Fruit fly (Drosophila melanogaster) whole organism, prepupa: ENCODE measurements around the gene Rhau.

Experiments
- Blimp-1 ChIP-seq: fragments of 200-800 bp; sonication (Bioruptor generic); optimal IDR thresholded peaks from 3 replicates; lab custom pipeline; 2017; ENCODE audit warnings: missing biosample characterization, missing genetic modification characterization, mild to moderate bottlenecking, moderate library complexity, missing genetic modification reagents
- CG10631 ChIP-seq: fragments of 200-800 bp; sonication (Bioruptor generic); optimal IDR thresholded peaks from 2 replicates; lab custom pipeline; 2016; ENCODE audit warnings: missing biosample characterization, missing genetic modification characterization
- CG10669 ChIP-seq: fragments of 200-800 bp; sonication (Bioruptor generic); optimal IDR thresholded peaks from 3 replicates; lab custom pipeline; 2018; ENCODE audit warnings: missing biosample characterization, mild to moderate bottlenecking, missing genetic modification characterization, moderate library complexity
- CG11294 ChIP-seq: fragments of 200-800 bp; sonication (Bioruptor generic); IDR thresholded peaks from 2 replicates; pipeline ENCODE4 v1.3.6; 2022; ENCODE audit warnings: missing biosample characterization, missing genetic modification characterization
- CG11762 ChIP-seq: fragments of 200-800 bp; sonication (Bioruptor generic); optimal IDR thresholded peaks from 3 replicates; lab custom pipeline; 2016; ENCODE audit warnings: missing biosample characterization, missing genetic modification characterization; ENCODE audit not compliant: insufficient read depth
- CG11902 ChIP-seq: fragments of 200-800 bp; sonication (Bioruptor generic); optimal IDR thresholded peaks from 3 replicates; lab custom pipeline; 2016; ENCODE audit warnings: missing biosample characterization, missing genetic modification characterization
- CG15336 ChIP-seq: fragments of 200-800 bp; sonication (Bioruptor generic); IDR thresholded peaks from 2 replicates; pipeline ENCODE4 v1.3.6; 2022; ENCODE audit warnings: missing biosample characterization, missing genetic modification characterization
- CG1621 ChIP-seq: fragments of 200-800 bp; sonication (Bioruptor generic); optimal IDR thresholded peaks from 3 replicates; lab custom pipeline; 2018; ENCODE audit warnings: missing biosample characterization, mild to moderate bottlenecking, missing genetic modification characterization
- CG16779 ChIP-seq: fragments of 200-800 bp; sonication (Bioruptor generic); optimal IDR thresholded peaks from 3 replicates; lab custom pipeline; 2017; ENCODE audit warnings: missing biosample characterization, mild to moderate bottlenecking, missing genetic modification characterization
- CG32006 ChIP-seq: fragments of 200-800 bp; sonication (Bioruptor generic); optimal IDR thresholded peaks from 3 replicates; lab custom pipeline; 2017; ENCODE audit warnings: missing biosample characterization, mild to moderate bottlenecking, missing genetic modification characterization
- CG34406 ChIP-seq: fragments of 200-800 bp; sonication (Bioruptor generic); optimal IDR thresholded peaks from 3 replicates; lab custom pipeline; 2016; ENCODE audit warnings: missing biosample characterization, missing genetic modification characterization
- CG3919 ChIP-seq: fragments of 200-800 bp; sonication (Bioruptor generic); optimal IDR thresholded peaks from 3 replicates; lab custom pipeline; 2016; ENCODE audit warnings: missing biosample characterization, missing genetic modification characterization
- CG4318 ChIP-seq: fragments of 200-800 bp; sonication (Bioruptor generic); optimal IDR thresholded peaks from 3 replicates; lab custom pipeline; 2017; ENCODE audit warnings: missing biosample characterization, mild to moderate bottlenecking, missing genetic modification characterization
- CG6163 ChIP-seq: fragments of 200-800 bp; sonication (Bioruptor generic); IDR thresholded peaks from 3 replicates; pipeline ENCODE4 v1.3.6; 2022; ENCODE audit warnings: missing biosample characterization, missing genetic modification characterization
- CG6276 ChIP-seq: fragments of 200-800 bp; sonication (Bioruptor generic); optimal IDR thresholded peaks from 2 replicates; lab custom pipeline; 2017; ENCODE audit warnings: missing biosample characterization, mild to moderate bottlenecking, missing genetic modification characterization
- CG7368 ChIP-seq: fragments of 200-800 bp; sonication (Bioruptor generic); optimal IDR thresholded peaks from 3 replicates; lab custom pipeline; 2016; ENCODE audit warnings: missing biosample characterization, missing genetic modification characterization
- CG8119 ChIP-seq: fragments of 200-800 bp; sonication (Bioruptor generic); IDR thresholded peaks from 3 replicates; pipeline ENCODE4 v1.3.6; 2022; ENCODE audit warnings: missing biosample characterization, missing genetic modification characterization
- CG8632 ChIP-seq: fragments of 200-800 bp; sonication (Bioruptor generic); optimal IDR thresholded peaks from 3 replicates; lab custom pipeline; 2016; ENCODE audit warnings: missing biosample characterization, missing genetic modification characterization
- Eip75B ChIP-seq: fragments of 200-800 bp; sonication (Bioruptor generic); optimal IDR thresholded peaks from 3 replicates; lab custom pipeline; 2016; ENCODE audit warnings: missing biosample characterization, missing genetic modification characterization
- Eip78C ChIP-seq: fragments of 200-800 bp; sonication (Bioruptor generic); peaks from one replicate; lab custom pipeline; 2016; ENCODE audit warnings: missing biosample characterization, missing genetic modification characterization
- Ets21C ChIP-seq: fragments of 200-800 bp; sonication (Bioruptor generic); optimal IDR thresholded peaks from 3 replicates; lab custom pipeline; 2016; ENCODE audit warnings: missing biosample characterization, missing genetic modification characterization
- Ets96B ChIP-seq: fragments of 200-800 bp; optimal IDR thresholded peaks from 2 replicates; lab custom pipeline; 2019; ENCODE audit warnings: missing biosample characterization, mild to moderate bottlenecking, missing genetic modification characterization, moderate library complexity
- Gug ChIP-seq: fragments of 200-800 bp; sonication (Bioruptor generic); IDR thresholded peaks from 2 replicates; pipeline ENCODE4 v1.3.6; 2022; ENCODE audit warnings: missing biosample characterization, missing genetic modification characterization
- Hr38 ChIP-seq: sonication (Bioruptor generic); optimal IDR thresholded peaks from 2 replicates; lab custom pipeline; 2016; ENCODE audit warnings: missing biosample characterization, missing genetic modification characterization
- Hr39 ChIP-seq: fragments of 200-800 bp; sonication (Bioruptor generic); optimal IDR thresholded peaks from 2 replicates; lab custom pipeline; 2016; ENCODE audit warnings: missing biosample characterization, missing genetic modification characterization
- Hr4 ChIP-seq: fragments of 200-800 bp; sonication (Bioruptor generic); optimal IDR thresholded peaks from 3 replicates; lab custom pipeline; 2016; ENCODE audit warnings: missing biosample characterization, missing genetic modification characterization
- Lpt ChIP-seq: fragments of 200-800 bp; sonication (Bioruptor generic); optimal IDR thresholded peaks from 3 replicates; lab custom pipeline; 2016; ENCODE audit warnings: missing biosample characterization, missing genetic modification characterization
- OdsH ChIP-seq: fragments of 200-800 bp; sonication (Bioruptor generic); optimal IDR thresholded peaks from 3 replicates; lab custom pipeline; 2016; ENCODE audit warnings: missing biosample characterization, missing genetic modification characterization
- Smox ChIP-seq: fragments of 200-800 bp; sonication (Bioruptor generic); optimal IDR thresholded peaks from 3 replicates; lab custom pipeline; 2016; ENCODE audit warnings: missing biosample characterization, missing genetic modification characterization
- Sox14 ChIP-seq: fragments of 200-800 bp; sonication (Bioruptor generic); optimal IDR thresholded peaks from 3 replicates; lab custom pipeline; 2016; ENCODE audit warnings: missing biosample characterization, missing genetic modification characterization
- achi ChIP-seq: fragments of 200-800 bp; sonication (Bioruptor generic); optimal IDR thresholded peaks from 3 replicates; lab custom pipeline; 2016; ENCODE audit warnings: missing biosample characterization, missing genetic modification characterization
- acj6 ChIP-seq: fragments of 200-800 bp; sonication (Bioruptor generic); optimal IDR thresholded peaks from 3 replicates; lab custom pipeline; 2016; ENCODE audit warnings: missing biosample characterization, missing genetic modification characterization
- dac ChIP-seq: fragments of 200-800 bp; sonication (Bioruptor generic); optimal IDR thresholded peaks from 2 replicates; lab custom pipeline; 2017; ENCODE audit warnings: missing biosample characterization, mild to moderate bottlenecking, missing genetic modification characterization
- dsx ChIP-seq: fragments of 200-800 bp; optimal IDR thresholded peaks from 3 replicates; lab custom pipeline; 2019; ENCODE audit warnings: missing biosample characterization, mild to moderate bottlenecking, missing genetic modification characterization, moderate library complexity; ENCODE audit not compliant: poor library complexity, severe bottlenecking
- eg ChIP-seq: fragments of 200-800 bp; sonication (Bioruptor generic); IDR thresholded peaks from 3 replicates; pipeline ENCODE4 v1.3.6; 2022; ENCODE audit warnings: missing biosample characterization, missing genetic modification characterization
- esn ChIP-seq: fragments of 200-800 bp; sonication (Bioruptor generic); optimal IDR thresholded peaks from 2 replicates; lab custom pipeline; 2016; ENCODE audit warnings: missing biosample characterization, mild to moderate bottlenecking, missing genetic modification characterization, moderate library complexity
- fd59A ChIP-seq: fragments of 200-800 bp; sonication (Bioruptor generic); optimal IDR thresholded peaks from 2 replicates; lab custom pipeline; 2017; ENCODE audit warnings: missing biosample characterization, mild to moderate bottlenecking, missing genetic modification characterization, missing genetic modification reagents
- fd85E ChIP-seq: fragments of 200-800 bp; sonication (Bioruptor generic); optimal IDR thresholded peaks from 3 replicates; lab custom pipeline; 2016; ENCODE audit warnings: missing biosample characterization, missing genetic modification characterization
- fkh ChIP-seq: fragments of 200-800 bp; sonication (Bioruptor generic); optimal IDR thresholded peaks from 3 replicates; lab custom pipeline; 2017; ENCODE audit warnings: missing biosample characterization, mild to moderate bottlenecking, missing genetic modification characterization, moderate library complexity
- pdm3 ChIP-seq: fragments of 200-800 bp; sonication (Bioruptor generic); optimal IDR thresholded peaks from 3 replicates; lab custom pipeline; 2016; ENCODE audit warnings: missing biosample characterization, missing genetic modification characterization
- salr ChIP-seq, 2 experiments: fragments of 200-800 bp; sonication (Bioruptor generic); optimal IDR thresholded peaks; 3 replicates each; lab custom pipeline; 2016 to 2018; ENCODE audit warnings: missing biosample characterization in 2 of 2, missing genetic modification characterization in 2 of 2, mild to moderate bottlenecking in 1 of 2
- spab ChIP-seq: fragments of 200-800 bp; sonication (Bioruptor generic); optimal IDR thresholded peaks from 2 replicates; lab custom pipeline; 2017; ENCODE audit warnings: missing biosample characterization, mild to moderate bottlenecking, missing genetic modification characterization, missing genetic modification reagents
- ss ChIP-seq, 2 experiments: fragments of 200-800 bp; sonication (Bioruptor generic); optimal IDR thresholded peaks; 2 replicates in 1 of 2; 3 replicates in 1 of 2; lab custom pipeline; 2017 to 2018; ENCODE audit warnings: mild to moderate bottlenecking in 2 of 2, missing biosample characterization in 2 of 2, missing genetic modification characterization in 2 of 2, moderate library complexity in 1 of 2
- svp ChIP-seq: fragments of 200-800 bp; sonication (Bioruptor generic); peaks from one replicate; lab custom pipeline; 2016; ENCODE audit warnings: missing biosample characterization, missing genetic modification characterization

The Rhau gene

dm6 chr2L:20721456-20721855 lies 36.3 kb downstream of the Rhau start:
- TF ChIP-seq Lpt (GFP tag; lab: Kevin White, UChicago) = peak; percentile 75
- peak; percentile 67 for TF ChIP-seq Sox14
- TF ChIP-seq fd85E (GFP tag; lab: Kevin White, UChicago) = no peak
- no peak for TF ChIP-seq CG34406 (GFP tag; lab: Kevin White, UChicago)
- no peak for TF ChIP-seq CG7368
- peak; percentile 78 for TF ChIP-seq CG3919
- no peak for TF ChIP-seq svp
- peak; percentile 13 for TF ChIP-seq CG11762
- peak; percentile 25 for TF ChIP-seq CG1621 (tag; lab: Kevin White, UChicago)
- peak; percentile 81 for TF ChIP-seq Hr4 (GFP tag; lab: Kevin White, UChicago)
- TF ChIP-seq CG16779 (tag; lab: Kevin White, UChicago) = peak; percentile 32
- peak; percentile 91 for TF ChIP-seq Eip78C (GFP tag; lab: Kevin White, UChicago)
- peak; percentile 64 for TF ChIP-seq achi (GFP tag; lab: Kevin White, UChicago)
- TF ChIP-seq ss (GFP tag; optimal IDR thresholded peaks at IDR 0.05; lab: Kevin White, UChicago) = peak in 1 of 2 experiments; percentile 45
- peak; percentile 39 for TF ChIP-seq CG4318 (GFP tag; lab: Kevin White, UChicago)
- peak; percentile 43 for TF ChIP-seq dsx (GFP tag; lab: Kevin White, UChicago)
- TF ChIP-seq Ets21C (GFP tag; lab: Kevin White, UChicago) = no peak
- TF ChIP-seq Eip75B (GFP tag; lab: Kevin White, UChicago) = peak; percentile 44
- TF ChIP-seq CG8632 (GFP tag; lab: Kevin White, UChicago) = no peak
- TF ChIP-seq CG32006 (GFP tag; lab: Kevin White, UChicago) = peak; percentile 87
- TF ChIP-seq OdsH (GFP tag; lab: Kevin White, UChicago) = peak; percentile 57
- TF ChIP-seq CG6276 (GFP tag; lab: Kevin White, UChicago) = peak; percentile 79
- TF ChIP-seq fd59A = peak; percentile 33
- peak; percentile 79 for TF ChIP-seq Gug
- peak; percentile 50 for TF ChIP-seq Ets96B
- TF ChIP-seq acj6 (GFP tag; lab: Kevin White, UChicago) = peak; percentile 38
- peak; percentile 77 for TF ChIP-seq CG8119 (GFP tag; lab: Robert Waterston, UW)
- TF ChIP-seq Smox (GFP tag; lab: Kevin White, UChicago) = no peak
- no peak for TF ChIP-seq CG10669
- TF ChIP-seq CG6163 = peak; percentile 89
- peak; percentile 54 for TF ChIP-seq pdm3 (GFP tag; lab: Kevin White, UChicago)
- TF ChIP-seq CG11902 (GFP tag; lab: Kevin White, UChicago) = no peak
- peak; percentile 42 for TF ChIP-seq dac
- TF ChIP-seq CG10631 (GFP tag; lab: Kevin White, UChicago) = peak; percentile 61
- TF ChIP-seq fkh = no peak
- TF ChIP-seq CG15336 (GFP tag; lab: Robert Waterston, UW) = peak; percentile 85
- TF ChIP-seq Blimp-1 (GFP tag; lab: Kevin White, UChicago) = no peak
- peak; percentile 18 to 76 for TF ChIP-seq salr (GFP tag; optimal IDR thresholded peaks at IDR 0.05; lab: Kevin White, UChicago)
- peak; percentile 89 for TF ChIP-seq eg (GFP tag; lab: Robert Waterston, UW)
- peak; percentile 65 for TF ChIP-seq CG11294 (GFP tag; lab: Robert Waterston, UW)

- TF ChIP-seq spab (GFP tag; lab: Kevin White, UChicago) (no peak), CG4318 (GFP tag; lab: Kevin White, UChicago) (no peak), acj6 (GFP tag; lab: Kevin White, UChicago) (no peak), esn (no peak), Hr4 (GFP tag; lab: Kevin White, UChicago) (no peak), Hr38 (GFP tag; lab: Kevin White, UChicago) (no peak), Hr39 (GFP tag; lab: Kevin White, UChicago) (no peak), Sox14 (no peak)
Observed at dm6 chr2L:20720011-20720410, 37.8 kb downstream of the Rhau start.
